Worm (Caenorhabditis elegans): ENCODE measurements around the gene F10E9.5.

DNA sequence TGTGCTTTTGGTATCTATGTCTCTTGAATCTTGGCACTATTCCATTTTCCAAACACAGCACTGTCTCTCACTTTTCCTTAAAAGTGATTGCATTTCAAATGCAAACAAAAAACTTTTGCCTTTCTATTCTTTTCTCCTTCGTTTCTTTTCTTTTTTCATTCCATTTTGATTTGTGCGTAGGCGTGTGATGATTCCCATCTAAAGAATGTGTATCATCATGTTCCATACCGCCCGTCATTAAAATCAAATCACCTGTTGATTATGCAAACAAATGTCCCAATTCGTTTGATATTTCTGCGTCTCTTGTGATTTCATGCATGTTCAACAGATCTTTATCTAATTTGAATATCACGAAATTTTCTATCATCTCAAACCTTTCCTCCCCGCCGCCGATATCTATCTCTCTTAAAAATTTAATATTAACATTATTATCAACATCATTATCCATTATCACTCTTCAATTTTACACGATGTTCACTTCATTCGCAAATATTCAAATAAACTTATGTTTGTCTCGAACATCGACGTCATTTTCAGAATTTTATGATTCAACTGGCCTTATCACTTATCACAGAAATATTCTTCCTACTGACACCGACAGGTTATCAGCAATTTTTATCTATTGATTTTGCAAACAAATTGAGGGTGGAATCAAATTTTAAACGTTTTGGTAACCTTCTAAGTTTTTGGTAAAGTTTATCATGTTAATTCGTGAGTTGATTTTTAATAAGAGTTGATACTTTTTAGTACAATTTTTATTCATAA is 15.9 kb upstream of the F10E9.5 start:
- TF ChIP-seq nhr-11 (tag; optimal IDR thresholded peaks at IDR 0.05) (no peak), che-1 (tag; optimal IDR thresholded peaks at IDR 0.05) (no peak), pha-4 (tag; optimal IDR thresholded peaks at IDR 0.05) (no peak)
